Worm (Caenorhabditis elegans) whole organism, L4/young adult: ENCODE results near the gene Y32F6A.4.

Experiments used
- dao-5 ChIP-seq: sonication (generic microtip); optimal IDR thresholded peaks from 2 replicates; lab custom pipeline; 2016; ENCODE audit warnings: missing genotype, missing genetic modification characterization, moderate library complexity, missing compliant biosample characterization
- him-1 ChIP-seq: sonication (generic microtip); optimal IDR thresholded peaks from 2 replicates; lab custom pipeline; 2016; ENCODE audit warnings: missing genotype, missing genetic modification reagents, missing genetic modification characterization, missing compliant biosample characterization

ce11 chrV:10418961-10419360 is 14.9 kb downstream of the Y32F6A.4 start, which contains the start of gene F15H10.5:
- TF ChIP-seq him-1 (tag; lab: Kevin White, UChicago) (no peak), dao-5 (tag; lab: Kevin White, UChicago) (no peak)
